Fruit fly (Drosophila melanogaster) whole organism, embryonic: ENCODE results near the gene CG3038.

Experiments used
- CG10979 ChIP-seq: fragments of 200-800 bp; sonication (Bioruptor generic); optimal IDR thresholded peaks from 2 replicates; lab custom pipeline; 2018; ENCODE audit warnings: missing biosample characterization, mild to moderate bottlenecking, missing genetic modification characterization, moderate library complexity
- CG15479 ChIP-seq: fragments of 200-800 bp; sonication (Bioruptor generic); optimal IDR thresholded peaks from 3 replicates; lab custom pipeline; 2019; ENCODE audit warnings: missing biosample characterization, mild to moderate bottlenecking, missing genetic modification characterization, moderate library complexity
- Hand ChIP-seq: fragments of 200-800 bp; sonication (Bioruptor generic); optimal IDR thresholded peaks from 2 replicates; lab custom pipeline; 2017; ENCODE audit warnings: mild to moderate bottlenecking, missing biosample characterization, missing genetic modification reagents, missing genetic modification characterization
- dmrt11E ChIP-seq: fragments of 200-800 bp; sonication (Bioruptor generic); optimal IDR thresholded peaks from 3 replicates; lab custom pipeline; 2018; ENCODE audit warnings: missing biosample characterization, mild to moderate bottlenecking, missing genetic modification characterization, moderate library complexity
- fd64A ChIP-seq: fragments of 200-800 bp; sonication (Bioruptor generic); optimal IDR thresholded peaks from 3 replicates; lab custom pipeline; 2018; ENCODE audit warnings: missing biosample characterization, mild to moderate bottlenecking, missing genetic modification characterization

DNA sequence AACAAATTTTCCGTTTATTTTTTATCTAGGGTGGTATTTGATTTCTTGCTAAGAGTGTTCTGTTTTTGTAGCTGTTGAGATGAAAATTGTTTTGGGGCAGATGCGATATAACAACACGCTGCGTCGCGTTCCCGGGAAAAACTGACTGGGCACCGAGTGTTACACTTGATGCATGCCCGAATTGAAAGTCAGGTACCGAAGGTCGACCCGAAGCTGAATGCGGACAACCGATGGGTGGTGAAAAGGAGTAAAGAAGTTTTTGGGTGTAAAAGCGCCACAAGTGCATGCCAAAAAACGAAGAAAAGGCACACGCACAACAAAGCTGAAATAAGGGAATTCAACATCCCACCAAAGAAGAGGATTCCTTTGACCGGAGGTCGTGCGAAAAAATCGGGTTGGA lies 49.2 kb upstream of the CG3038 start, which contains the start of gene CG13375:
- TF ChIP-seq Hand: no peak
- TF ChIP-seq fd64A (GFP tag; lab: Kevin White, UChicago): no peak
- no peak for TF ChIP-seq dmrt11E
- no peak for TF ChIP-seq CG10979 (tag; lab: Kevin White, UChicago)
- TF ChIP-seq CG15479 (GFP tag; lab: Kevin White, UChicago): no peak
